Worm (Caenorhabditis elegans) whole organism, L4 larva: ENCODE data around the gene phat-4.
A peak's percentile ranks its signal among the peaks of the same experiment; 100 is the strongest.

Experiments
- F10B5.3 ChIP-seq: sonication (generic microtip); optimal IDR thresholded peaks from 2 replicates; lab custom pipeline; 2016; ENCODE audit warnings: mild to moderate bottlenecking, missing genetic modification characterization, missing compliant biosample characterization
- F26F4.8 ChIP-seq: fragments of 200-800 bp; sonication (Bioruptor generic); conservative IDR thresholded peaks from 2 replicates; pipeline ENCODE4 v1.3.6; 2022; ENCODE audit warnings: missing genetic modification characterization, missing compliant biosample characterization
- F49E8.2 ChIP-seq: sonication (generic microtip); optimal IDR thresholded peaks from 2 replicates; lab custom pipeline; 2016; ENCODE audit warnings: missing compliant biosample characterization, mild to moderate bottlenecking, missing genetic modification characterization, borderline replicate concordance
- R02D3.7 ChIP-seq: fragments of 150-350 bp; sonication (generic microtip); optimal IDR thresholded peaks from 3 replicates; lab custom pipeline; 2014; ENCODE audit warnings: missing biosample characterization, missing genetic modification characterization
- Y48G9A.11 ChIP-seq: fragments of 200-800 bp; sonication (Bioruptor generic); IDR thresholded peaks from 2 replicates; pipeline ENCODE4 v1.3.6; 2022; ENCODE audit warnings: missing genetic modification reagents, missing genetic modification characterization, missing compliant biosample characterization
- aha-1 ChIP-seq: fragments of 150-350 bp; peaks from one replicate; lab custom pipeline; 2014; ENCODE audit warnings: missing biosample characterization, missing genetic modification characterization
- ceh-20 ChIP-seq: fragments of 200-800 bp; sonication (Bioruptor generic); IDR thresholded peaks from 2 replicates; pipeline ENCODE4 v1.3.6; 2022; ENCODE audit warnings: missing genetic modification reagents, missing genetic modification characterization, missing compliant biosample characterization
- ceh-62 ChIP-seq: sonication (generic microtip); optimal IDR thresholded peaks from 2 replicates; lab custom pipeline; 2017; ENCODE audit warnings: missing biosample characterization, missing genetic modification characterization
- ces-1 ChIP-seq: fragments of 150-350 bp; sonication (generic microtip); optimal IDR thresholded peaks from 4 replicates; lab custom pipeline; 2014; ENCODE audit warnings: missing biosample characterization, missing genetic modification reagents, missing genetic modification characterization
- dmd-6 ChIP-seq: fragments of 200-800 bp; sonication (Bioruptor generic); IDR thresholded peaks from 2 replicates; pipeline ENCODE4 v1.3.6; 2022; ENCODE audit warnings: missing genetic modification reagents, missing genetic modification characterization, missing compliant biosample characterization
- dpl-1 ChIP-seq: fragments of 150-350 bp; optimal IDR thresholded peaks from 2 replicates; lab custom pipeline; 2014; ENCODE audit warnings: missing biosample characterization, missing genetic modification reagents, missing genetic modification characterization
- dve-1 ChIP-seq: sonication (generic microtip); optimal IDR thresholded peaks from 2 replicates; lab custom pipeline; 2017; ENCODE audit warnings: antibody characterized with exemption, mild to moderate bottlenecking, missing genetic modification characterization, missing compliant biosample characterization; ENCODE audit not compliant: insufficient read depth
- egl-43 ChIP-seq: fragments of 200-800 bp; sonication (Bioruptor generic); IDR thresholded peaks from 2 replicates; pipeline ENCODE4 v1.3.6; 2022; ENCODE audit warnings: missing genetic modification reagents, missing genetic modification characterization, missing compliant biosample characterization
- gei-8 ChIP-seq: fragments of 200-800 bp; sonication (Bioruptor generic); optimal IDR thresholded peaks from 2 replicates; lab custom pipeline; 2018; ENCODE audit warnings: mild to moderate bottlenecking, missing genetic modification characterization, missing compliant biosample characterization
- hlh-11 ChIP-seq: fragments of 200-800 bp; sonication (Bioruptor generic); optimal IDR thresholded peaks from 2 replicates; lab custom pipeline; 2018; ENCODE audit warnings: mild to moderate bottlenecking, missing genetic modification characterization, missing compliant biosample characterization
- hlh-30 ChIP-seq: sonication (generic microtip); optimal IDR thresholded peaks from 2 replicates; lab custom pipeline; 2017; ENCODE audit warnings: antibody characterized with exemption, mild to moderate bottlenecking, missing genetic modification characterization, missing compliant biosample characterization; ENCODE audit not compliant: insufficient read depth
- lin-13 ChIP-seq: fragments of 150-350 bp; optimal IDR thresholded peaks from 2 replicates; lab custom pipeline; 2014; ENCODE audit warnings: missing biosample characterization, missing genetic modification reagents, missing genetic modification characterization
- lin-38 ChIP-seq: fragments of 200-800 bp; sonication (Bioruptor generic); IDR thresholded peaks from 2 replicates; pipeline ENCODE4 v1.3.6; 2022; ENCODE audit warnings: missing genetic modification reagents, missing genetic modification characterization, missing compliant biosample characterization
- lin-39 ChIP-seq: fragments of 150-350 bp; optimal IDR thresholded peaks from 2 replicates; lab custom pipeline; 2014; ENCODE audit warnings: missing biosample characterization, missing genetic modification reagents, missing genetic modification characterization
- mdt-29 ChIP-seq: fragments of 200-800 bp; sonication (Bioruptor generic); IDR thresholded peaks from 2 replicates; pipeline ENCODE4 v1.3.6; 2022; ENCODE audit warnings: missing genetic modification reagents, missing genetic modification characterization, missing compliant biosample characterization
- nhr-237 ChIP-seq: sonication (generic microtip); optimal IDR thresholded peaks from 2 replicates; lab custom pipeline; 2017; ENCODE audit warnings: missing biosample characterization, missing genetic modification characterization
- nhr-28 ChIP-seq: fragments of 150-350 bp; optimal IDR thresholded peaks from 2 replicates; lab custom pipeline; 2014; ENCODE audit warnings: missing biosample characterization, missing genetic modification characterization
- nhr-6 ChIP-seq: fragments of 150-350 bp; optimal IDR thresholded peaks from 2 replicates; lab custom pipeline; 2014; ENCODE audit warnings: missing biosample characterization, missing genetic modification characterization
- pqm-1 ChIP-seq: sonication (generic microtip); optimal IDR thresholded peaks from 2 replicates; lab custom pipeline; 2017; ENCODE audit warnings: missing biosample characterization, missing genetic modification characterization
- saeg-2 ChIP-seq: fragments of 200-800 bp; sonication (Bioruptor generic); IDR thresholded peaks from 2 replicates; pipeline ENCODE4 v1.3.6; 2022; ENCODE audit warnings: missing genetic modification reagents, missing genetic modification characterization, missing compliant biosample characterization
- set-16 ChIP-seq: fragments of 200-800 bp; sonication (Bioruptor generic); IDR thresholded peaks from 2 replicates; pipeline ENCODE4 v1.3.6; 2022; ENCODE audit warnings: missing genetic modification reagents, missing genetic modification characterization, missing compliant biosample characterization
- snpc-1.2 ChIP-seq: fragments of 200-800 bp; sonication (Bioruptor generic); IDR thresholded peaks from 2 replicates; pipeline ENCODE4 v1.3.6; 2022; ENCODE audit warnings: missing genetic modification reagents, missing genetic modification characterization, missing compliant biosample characterization
- tag-97 ChIP-seq: fragments of 200-800 bp; sonication (Bioruptor generic); IDR thresholded peaks from 2 replicates; pipeline ENCODE4 v1.3.6; 2022; ENCODE audit warnings: missing genetic modification characterization, missing compliant biosample characterization
- tra-1 ChIP-seq: fragments of 200-800 bp; sonication (Bioruptor generic); IDR thresholded peaks from 2 replicates; pipeline ENCODE4 v1.3.6; 2022; ENCODE audit warnings: missing genetic modification reagents, missing genetic modification characterization, missing compliant biosample characterization
- unc-130 ChIP-seq: sonication (generic microtip); optimal IDR thresholded peaks from 2 replicates; lab custom pipeline; 2016; ENCODE audit warnings: missing genetic modification reagents, missing genetic modification characterization, missing compliant biosample characterization
- unc-39 ChIP-seq: sonication (generic microtip); optimal IDR thresholded peaks from 2 replicates; lab custom pipeline; 2017; ENCODE audit warnings: missing biosample characterization, missing genetic modification characterization
- zag-1 ChIP-seq: fragments of 150-350 bp; optimal IDR thresholded peaks from 2 replicates; lab custom pipeline; 2014; ENCODE audit warnings: missing biosample characterization, missing genetic modification characterization
- zip-2 ChIP-seq: fragments of 150-350 bp; optimal IDR thresholded peaks from 2 replicates; lab custom pipeline; 2014; ENCODE audit warnings: missing biosample characterization, missing genetic modification characterization

The phat-4 gene

ce11 chrV:4170138-4170537, 40.4 kb downstream of the phat-4 start, which contains the start of gene Y45G5AM.7:
TSS of gene Y45G5AM.7 (minus strand) at chrV:4170238.
- TF ChIP-seq egl-43 (GFP tag; lab: Robert Waterston, UW): no peak
- TF ChIP-seq dmd-6 (GFP tag; lab: Robert Waterston, UW): no peak
- no peak for TF ChIP-seq unc-39 (tag; lab: Kevin White, UChicago)
- no peak for TF ChIP-seq nhr-237 (tag; lab: Kevin White, UChicago)
- no peak for TF ChIP-seq hlh-11
- no peak for TF ChIP-seq lin-13 (GFP tag; lab: Kevin White, UChicago)
- no peak for TF ChIP-seq zag-1 (tag; lab: Kevin White, UChicago)

- TF ChIP-seq nhr-6 (tag; lab: Kevin White, UChicago) (no peak), set-16 (GFP tag; lab: Robert Waterston, UW) (no peak), unc-130 (GFP tag; lab: Kevin White, UChicago) (peak; percentile 90), aha-1 (tag; lab: Kevin White, UChicago) (no peak), ces-1 (GFP tag; lab: Kevin White, UChicago) (no peak), ceh-20 (GFP tag; lab: Robert Waterston, UW) (no peak), unc-39 (tag; lab: Kevin White, UChicago) (no peak), dpl-1 (no peak), F49E8.2 (tag; lab: Kevin White, UChicago) (peak; percentile 93), F10B5.3 (tag; lab: Kevin White, UChicago) (no peak), mdt-29 (GFP tag; lab: Robert Waterston, UW) (0 out of 2 replicates have a peak, but pooled peaks have one; percentile 15), nhr-28 (no peak), zip-2 (tag; lab: Kevin White, UChicago) (no peak), hlh-30 (no peak), pqm-1 (tag; lab: Kevin White, UChicago) (no peak), lin-39 (tag; lab: Kevin White, UChicago) (no peak), ceh-62 (no peak), F26F4.8 (GFP tag; lab: Robert Waterston, UW) (no peak), snpc-1.2 (GFP tag; lab: Robert Waterston, UW) (peak; percentile 56; the same call in 1 of the 2 replicates), Y48G9A.11 (GFP tag; lab: Robert Waterston, UW) (peak; percentile 55; the same call in 1 of the 2 replicates), dve-1 (tag; lab: Kevin White, UChicago) (no peak), saeg-2 (GFP tag; lab: Robert Waterston, UW) (no peak), tra-1 (GFP tag; lab: Robert Waterston, UW) (no peak), R02D3.7 (tag; lab: Kevin White, UChicago) (no peak), lin-38 (peak; percentile 81), gei-8 (GFP tag; lab: Kevin White, UChicago) (no peak), tag-97 (GFP tag; lab: Robert Waterston, UW) (no peak)
Observed at ce11 chrV:4175624-4176023, 45.9 kb downstream of the phat-4 start, which contains the start of the genes coh-4 and pid-5. TSS of gene coh-4 (minus strand) at chrV:4175640. TSS of gene pid-5 (plus strand) at chrV:4175882.
